Fruit fly (Drosophila melanogaster) whole organism, pupa: ENCODE measurements around the gene Pex10.

Source experiments
- CG10348 ChIP-seq: fragments of 200-800 bp; sonication (Bioruptor generic); IDR thresholded peaks from 2 replicates; pipeline ENCODE4 v1.3.6; 2022; ENCODE audit warnings: missing biosample characterization, missing genetic modification characterization
- CG12605 ChIP-seq: fragments of 200-800 bp; sonication (Bioruptor generic); IDR thresholded peaks from 2 replicates; pipeline ENCODE4 v1.3.6; 2022; ENCODE audit warnings: missing biosample characterization, missing genetic modification characterization
- CG13204 ChIP-seq: fragments of 200-800 bp; sonication (Bioruptor generic); optimal IDR thresholded peaks from 2 replicates; lab custom pipeline; 2018; ENCODE audit warnings: missing biosample characterization, mild to moderate bottlenecking, missing genetic modification characterization, moderate library complexity
- CG14655 ChIP-seq: fragments of 200-800 bp; sonication (Bioruptor generic); optimal IDR thresholded peaks from 3 replicates; lab custom pipeline; 2017; ENCODE audit warnings: mild to moderate bottlenecking, missing biosample characterization, missing genetic modification reagents, missing genetic modification characterization
- CG15710 ChIP-seq: fragments of 200-800 bp; sonication (Bioruptor generic); optimal IDR thresholded peaks from 2 replicates; lab custom pipeline; 2018; ENCODE audit warnings: missing biosample characterization, mild to moderate bottlenecking, missing genetic modification characterization, moderate library complexity
- CG32121 ChIP-seq: fragments of 200-800 bp; sonication (Bioruptor generic); IDR thresholded peaks from 2 replicates; pipeline ENCODE4 v1.3.6; 2022; ENCODE audit warnings: missing biosample characterization, missing genetic modification characterization
- CG8301 ChIP-seq: fragments of 200-800 bp; sonication (Bioruptor generic); optimal IDR thresholded peaks from 2 replicates; lab custom pipeline; 2018; ENCODE audit warnings: missing biosample characterization, mild to moderate bottlenecking, missing genetic modification characterization
- CG9948 ChIP-seq: fragments of 200-800 bp; sonication (Bioruptor generic); optimal IDR thresholded peaks from 2 replicates; lab custom pipeline; 2018; ENCODE audit warnings: missing biosample characterization, mild to moderate bottlenecking, missing genetic modification characterization, moderate library complexity
- EcR ChIP-seq: fragments of 200-800 bp; sonication (Bioruptor generic); optimal IDR thresholded peaks from 3 replicates; lab custom pipeline; 2019; ENCODE audit warnings: missing biosample characterization, missing genetic modification characterization, mild to moderate bottlenecking, moderate library complexity, missing genetic modification reagents
- Pif1A ChIP-seq: fragments of 200-800 bp; sonication (Bioruptor generic); optimal IDR thresholded peaks from 3 replicates; lab custom pipeline; 2016; ENCODE audit warnings: missing biosample characterization, missing genetic modification characterization
- Pif1B ChIP-seq: fragments of 200-800 bp; sonication (Bioruptor generic); optimal IDR thresholded peaks from 3 replicates; lab custom pipeline; 2016; ENCODE audit warnings: missing biosample characterization, missing genetic modification characterization
- gl ChIP-seq: fragments of 200-800 bp; sonication (Bioruptor generic); optimal IDR thresholded peaks from 2 replicates; lab custom pipeline; 2018; ENCODE audit warnings: missing biosample characterization, mild to moderate bottlenecking, missing genetic modification characterization
- rn ChIP-seq: fragments of 200-800 bp; sonication (Bioruptor generic); IDR thresholded peaks from 2 replicates; pipeline ENCODE4 v1.3.6; 2022; ENCODE audit warnings: missing biosample characterization, missing genetic modification characterization

DNA sequence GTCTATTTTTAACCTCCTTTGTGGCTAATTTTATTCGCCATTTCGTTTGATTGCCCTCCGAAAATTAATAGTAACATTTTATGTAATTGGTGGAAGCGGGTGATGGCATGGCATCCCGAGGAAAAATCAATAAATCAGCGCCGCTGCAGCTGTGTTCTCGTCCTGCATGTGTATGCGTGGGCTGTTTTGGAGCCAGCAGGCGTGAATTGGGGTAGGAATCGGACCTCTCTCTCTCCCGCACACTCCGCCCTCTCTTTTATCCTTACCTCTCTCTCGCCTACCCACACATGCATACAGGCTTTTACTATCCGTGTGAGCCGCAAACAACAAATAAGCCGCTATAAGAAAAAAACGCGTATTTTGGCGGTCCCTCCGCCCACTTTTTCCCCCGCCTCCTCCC is 19.3 kb downstream of the Pex10 start:
- TF ChIP-seq CG15710 (no peak), CG8301 (tag; lab: Kevin White, UChicago) (no peak), Pif1A (GFP tag; lab: Kevin White, UChicago) (no peak), CG12605 (GFP tag; lab: Robert Waterston, UW) (no peak), CG10348 (GFP tag; lab: Robert Waterston, UW) (no peak), CG13204 (GFP tag; lab: Kevin White, UChicago) (no peak), EcR (no peak), Pif1B (GFP tag; lab: Kevin White, UChicago) (no peak), CG9948 (no peak), rn (GFP tag; lab: Robert Waterston, UW) (no peak), gl (tag; lab: Kevin White, UChicago) (no peak), CG32121 (GFP tag; lab: Robert Waterston, UW) (no peak), CG14655 (GFP tag; lab: Kevin White, UChicago) (no peak)
